Fruit fly (Drosophila melanogaster) whole organism, embryonic: ENCODE data around the gene Doc2.

Source experiments
- Abd-B ChIP-seq: fragments of 200-800 bp; sonication (Bioruptor generic); optimal IDR thresholded peaks from 2 replicates; lab custom pipeline; 2018; ENCODE audit warnings: missing biosample characterization, mild to moderate bottlenecking, missing genetic modification characterization, moderate library complexity
- Atf3 ChIP-seq: fragments of 200-800 bp; sonication (Bioruptor generic); optimal IDR thresholded peaks from 3 replicates; lab custom pipeline; 2016; ENCODE audit warnings: missing biosample characterization, missing genetic modification characterization
- Awh ChIP-seq: fragments of 200-800 bp; sonication (Bioruptor generic); IDR thresholded peaks from 2 replicates; pipeline ENCODE4, ENCODE4 v1.3.6; 2022; ENCODE audit warnings: missing biosample characterization, missing genetic modification characterization
- CG10979 ChIP-seq: fragments of 200-800 bp; sonication (Bioruptor generic); optimal IDR thresholded peaks from 2 replicates; lab custom pipeline; 2018; ENCODE audit warnings: missing biosample characterization, mild to moderate bottlenecking, missing genetic modification characterization, moderate library complexity
- CG13424 ChIP-seq: fragments of 200-800 bp; sonication (Bioruptor generic); optimal IDR thresholded peaks from 2 replicates; lab custom pipeline; 2019; ENCODE audit warnings: missing biosample characterization, mild to moderate bottlenecking, missing genetic modification characterization, moderate library complexity
- CG13624 ChIP-seq: fragments of 200-800 bp; sonication (Bioruptor generic); optimal IDR thresholded peaks from 2 replicates; lab custom pipeline; 2016; ENCODE audit warnings: missing biosample characterization, missing genetic modification characterization
- CG14441 ChIP-seq: fragments of 200-800 bp; sonication (Bioruptor generic); IDR thresholded peaks from 2 replicates; pipeline ENCODE4 v1.3.6; 2022; ENCODE audit warnings: missing biosample characterization, missing genetic modification characterization
- CG14667 ChIP-seq: fragments of 200-800 bp; sonication (Bioruptor generic); IDR thresholded peaks from 2 replicates; pipeline ENCODE4 v1.3.6; 2022; ENCODE audit warnings: missing biosample characterization, missing genetic modification characterization
- CG14965 ChIP-seq: fragments of 200-800 bp; sonication (Bioruptor generic); optimal IDR thresholded peaks from 2 replicates; lab custom pipeline; 2016; ENCODE audit warnings: missing biosample characterization, missing genetic modification characterization, borderline replicate concordance
- CG15601 ChIP-seq: fragments of 200-800 bp; sonication (Bioruptor generic); optimal IDR thresholded peaks from 3 replicates; lab custom pipeline; 2019; ENCODE audit warnings: missing biosample characterization, mild to moderate bottlenecking, missing genetic modification characterization, moderate library complexity
- CG17359 ChIP-seq: fragments of 200-800 bp; sonication (Bioruptor generic); optimal IDR thresholded peaks from 3 replicates; lab custom pipeline; 2018; ENCODE audit warnings: missing biosample characterization, mild to moderate bottlenecking, missing genetic modification characterization, moderate library complexity
- CG17568 ChIP-seq: fragments of 200-800 bp; sonication (Bioruptor generic); optimal IDR thresholded peaks from 2 replicates; lab custom pipeline; 2018; ENCODE audit warnings: missing biosample characterization, mild to moderate bottlenecking, missing genetic modification characterization, moderate library complexity
- CG18619 ChIP-seq: fragments of 200-800 bp; sonication (Bioruptor generic); optimal IDR thresholded peaks from 3 replicates; lab custom pipeline; 2017; ENCODE audit warnings: missing biosample characterization, mild to moderate bottlenecking, missing genetic modification characterization
- CG2889 ChIP-seq: fragments of 200-800 bp; sonication (Bioruptor generic); IDR thresholded peaks from 3 replicates; pipeline ENCODE4 v1.3.6; 2022; ENCODE audit warnings: missing biosample characterization, missing genetic modification characterization
- CG32772 ChIP-seq: fragments of 200-800 bp; sonication (Bioruptor generic); IDR thresholded peaks from 2 replicates; pipeline ENCODE4 v1.3.6; 2022; ENCODE audit warnings: missing biosample characterization, missing genetic modification characterization
- CG3726 ChIP-seq: fragments of 200-800 bp; sonication (Bioruptor generic); IDR thresholded peaks from 3 replicates; pipeline ENCODE4, ENCODE4 v1.3.6; 2022; ENCODE audit warnings: missing biosample characterization, missing genetic modification characterization
- CG3847 ChIP-seq: fragments of 200-800 bp; sonication (Bioruptor generic); IDR thresholded peaks from 2 replicates; pipeline ENCODE4 v1.3.6; 2022; ENCODE audit warnings: missing biosample characterization, missing genetic modification characterization
- CG6254 ChIP-seq: fragments of 200-800 bp; sonication (Bioruptor generic); optimal IDR thresholded peaks from 3 replicates; lab custom pipeline; 2017; ENCODE audit warnings: mild to moderate bottlenecking, missing biosample characterization, missing genetic modification reagents, missing genetic modification characterization
- CG6654 ChIP-seq: fragments of 200-800 bp; sonication (Bioruptor generic); optimal IDR thresholded peaks from 2 replicates; lab custom pipeline; 2017; ENCODE audit warnings: missing biosample characterization, mild to moderate bottlenecking, missing genetic modification characterization
- CG6765 ChIP-seq: fragments of 200-800 bp; sonication (Bioruptor generic); optimal IDR thresholded peaks from 3 replicates; lab custom pipeline; 2017; ENCODE audit warnings: missing biosample characterization, mild to moderate bottlenecking, missing genetic modification characterization
- CG6813 ChIP-seq: fragments of 200-800 bp; sonication (Bioruptor generic); optimal IDR thresholded peaks from 2 replicates; lab custom pipeline; 2017; ENCODE audit warnings: missing biosample characterization, missing genetic modification characterization, mild to moderate bottlenecking, moderate library complexity, missing genetic modification reagents
- Dll ChIP-seq: fragments of 200-800 bp; sonication (Bioruptor generic); IDR thresholded peaks from 4 replicates; pipeline ENCODE4 v1.3.6; 2022; ENCODE audit warnings: missing biosample characterization, missing genetic modification characterization; ENCODE audit not compliant: partially characterized antibody
- Dref ChIP-seq: fragments of 200-800 bp; sonication (Bioruptor generic); IDR thresholded peaks from 2 replicates; pipeline ENCODE4 v1.3.6; 2022; ENCODE audit warnings: missing biosample characterization, missing genetic modification characterization
- Ets97D ChIP-seq: fragments of 200-800 bp; sonication (Bioruptor generic); optimal IDR thresholded peaks from 3 replicates; lab custom pipeline; 2016; ENCODE audit warnings: missing biosample characterization, missing genetic modification characterization
- H2.0 ChIP-seq: fragments of 200-800 bp; sonication (Bioruptor generic); IDR thresholded peaks from 2 replicates; pipeline ENCODE4 v1.3.6; 2022; ENCODE audit warnings: missing biosample characterization, missing genetic modification characterization
- Hmr ChIP-seq: fragments of 200-800 bp; sonication (Bioruptor generic); optimal IDR thresholded peaks from 3 replicates; lab custom pipeline; 2017; ENCODE audit warnings: mild to moderate bottlenecking, missing biosample characterization, missing genetic modification reagents, missing genetic modification characterization
- MESR4 ChIP-seq: fragments of 200-800 bp; sonication (Bioruptor generic); optimal IDR thresholded peaks from 2 replicates; lab custom pipeline; 2018; ENCODE audit warnings: missing biosample characterization, mild to moderate bottlenecking, missing genetic modification characterization, moderate library complexity
- Taf1 ChIP-seq: fragments of 200-800 bp; sonication (Bioruptor generic); IDR thresholded peaks from 2 replicates; pipeline ENCODE4 v1.3.6; 2022; ENCODE audit warnings: missing biosample characterization, missing genetic modification characterization
- Vsx1 ChIP-seq: fragments of 200-800 bp; sonication (Bioruptor generic); optimal IDR thresholded peaks from 2 replicates; lab custom pipeline; 2017; ENCODE audit warnings: missing biosample characterization, mild to moderate bottlenecking, missing genetic modification characterization, missing genetic modification reagents
- al ChIP-seq: fragments of 200-800 bp; sonication (Bioruptor generic); IDR thresholded peaks from 2 replicates; pipeline ENCODE4 v1.3.6; 2022; ENCODE audit warnings: missing biosample characterization, missing genetic modification characterization
- ato ChIP-seq: fragments of 200-800 bp; sonication (Bioruptor generic); IDR thresholded peaks from 2 replicates; pipeline ENCODE4 v1.3.6; 2022; ENCODE audit warnings: missing biosample characterization, missing genetic modification characterization; ENCODE audit not compliant: partially characterized antibody
- cad ChIP-seq: fragments of >200 bp; optimal IDR thresholded peaks from 2 replicates; lab custom pipeline; 2017; ENCODE audit warnings: missing biosample characterization, missing genetic modification characterization
- cato ChIP-seq: fragments of 200-800 bp; sonication (Bioruptor generic); optimal IDR thresholded peaks from 2 replicates; lab custom pipeline; 2016; ENCODE audit warnings: missing biosample characterization, missing genetic modification characterization, borderline replicate concordance
- corto ChIP-seq: fragments of 200-800 bp; sonication (Bioruptor generic); optimal IDR thresholded peaks from 2 replicates; lab custom pipeline; 2016; ENCODE audit warnings: missing biosample characterization, mild to moderate bottlenecking, missing genetic modification characterization, moderate library complexity
- crol ChIP-seq: fragments of 200-800 bp; sonication (Bioruptor generic); IDR thresholded peaks from 2 replicates; pipeline ENCODE4 v1.3.6; 2022; ENCODE audit warnings: missing biosample characterization, missing genetic modification characterization
- dati ChIP-seq: fragments of 200-800 bp; sonication (Bioruptor generic); IDR thresholded peaks from 2 replicates; pipeline ENCODE4 v1.3.6; 2022; ENCODE audit warnings: missing biosample characterization, missing genetic modification characterization
- esg ChIP-seq: fragments of 200-800 bp; sonication (Bioruptor generic); conservative IDR thresholded peaks from 2 replicates; pipeline ENCODE4 v1.3.6; 2022; ENCODE audit warnings: missing biosample characterization, missing genetic modification characterization
- fd102C ChIP-seq: fragments of 200-800 bp; sonication (Bioruptor generic); optimal IDR thresholded peaks from 2 replicates; lab custom pipeline; 2018; ENCODE audit warnings: missing biosample characterization, mild to moderate bottlenecking, missing genetic modification characterization, moderate library complexity
- fru ChIP-seq: fragments of >200 bp; optimal IDR thresholded peaks from 2 replicates; lab custom pipeline; 2017
- ham ChIP-seq: fragments of 200-800 bp; sonication (Bioruptor generic); IDR thresholded peaks from 2 replicates; pipeline ENCODE4 v1.3.6; 2022; ENCODE audit warnings: missing biosample characterization, missing genetic modification characterization
- jing ChIP-seq: fragments of 200-800 bp; sonication (Bioruptor generic); optimal IDR thresholded peaks from 2 replicates; lab custom pipeline; 2018; ENCODE audit warnings: missing biosample characterization, mild to moderate bottlenecking, missing genetic modification characterization
- nerfin-1 ChIP-seq: fragments of 200-800 bp; sonication (Bioruptor generic); optimal IDR thresholded peaks from 3 replicates; lab custom pipeline; 2019; ENCODE audit warnings: missing biosample characterization, mild to moderate bottlenecking, missing genetic modification characterization, moderate library complexity
- nmo ChIP-seq: fragments of 200-800 bp; sonication (Bioruptor generic); optimal IDR thresholded peaks from 2 replicates; lab custom pipeline; 2018; ENCODE audit warnings: missing biosample characterization, mild to moderate bottlenecking, missing genetic modification characterization, moderate library complexity
- pan ChIP-seq, 4 experiments: fragments of >200 bp in 3 of 4; fragments of 200-800 bp in 1 of 4; sonication (Bioruptor generic) in 1 of 4; optimal IDR thresholded peaks in 3 of 4; IDR thresholded peaks in 1 of 4; 2 replicates each; pipeline versions ENCODE4 v1.3.6 to Lab custom; 2017 to 2022; ENCODE audit warnings: missing biosample characterization in 2 of 4, missing genetic modification characterization in 2 of 4, mixed read lengths in 1 of 4
- pb ChIP-seq: fragments of 200-800 bp; sonication (Bioruptor generic); optimal IDR thresholded peaks from 3 replicates; lab custom pipeline; 2016; ENCODE audit warnings: missing biosample characterization, missing genetic modification characterization
- sc ChIP-seq, 3 experiments: fragments of >200 bp in 2 of 3; fragments of 200-800 bp in 1 of 3; sonication (Bioruptor generic) in 1 of 3; optimal IDR thresholded peaks; 2 replicates in 2 of 3; 3 replicates in 1 of 3; lab custom pipeline; 2017; ENCODE audit warnings: mild to moderate bottlenecking in 1 of 3, missing biosample characterization in 1 of 3, missing genetic modification characterization in 1 of 3, missing genetic modification reagents in 1 of 3
- seq ChIP-seq: fragments of 200-800 bp; sonication (Bioruptor generic); IDR thresholded peaks from 2 replicates; pipeline ENCODE4 v1.3.6; 2022; ENCODE audit warnings: missing biosample characterization, missing genetic modification characterization
- stwl ChIP-seq: fragments of 200-800 bp; sonication (Bioruptor generic); optimal IDR thresholded peaks from 3 replicates; lab custom pipeline; 2018; ENCODE audit warnings: missing biosample characterization, mild to moderate bottlenecking, missing genetic modification characterization, moderate library complexity
- vfl ChIP-seq: fragments of 200-800 bp; sonication (Bioruptor generic); optimal IDR thresholded peaks from 2 replicates; lab custom pipeline; 2016; ENCODE audit warnings: missing biosample characterization, missing genetic modification characterization

Doc2 gene

dm6 chr3L:8985848-8986320, 33.2 kb downstream of the Doc2 start, which contains the start of gene Galk (continued):
- TF ChIP-seq crol (GFP tag; lab: Robert Waterston, UW) = no peak
- no peak for TF ChIP-seq MESR4 (GFP tag; lab: Kevin White, UChicago)
- TF ChIP-seq CG17359 (tag; lab: Kevin White, UChicago) = peak; percentile 55
- peak; percentile 50 for TF ChIP-seq CG14667 (GFP tag; lab: Robert Waterston, UW)
- no peak for TF ChIP-seq CG18619 (GFP tag; lab: Kevin White, UChicago)
- no peak for TF ChIP-seq pan (optimal IDR thresholded peaks at IDR 0.05; lab: Kevin White, UChicago)
- peak in 1 of 2 experiments; percentile 81 for TF ChIP-seq pan (GFP tag; optimal IDR thresholded peaks at IDR 0.05 in 1 of 2, IDR thresholded peaks at IDR 0.05 in 1 of 2)
- peak; percentile 77 for TF ChIP-seq CG6813 (GFP tag; lab: Kevin White, UChicago)
- TF ChIP-seq Awh (GFP tag; lab: Robert Waterston, UW) = no peak
- TF ChIP-seq Abd-B = no peak
- no peak for TF ChIP-seq ato (GFP tag; lab: Robert Waterston, UW)
- peak; percentile 36 for TF ChIP-seq CG6254 (GFP tag; lab: Kevin White, UChicago)
- no peak for TF ChIP-seq fd102C (GFP tag; lab: Kevin White, UChicago)
- TF ChIP-seq CG13424 (tag; lab: Kevin White, UChicago) = peak; percentile 53
- peak; percentile 46 for TF ChIP-seq Hmr (GFP tag; lab: Kevin White, UChicago)
- peak; percentile 16 for TF ChIP-seq vfl (GFP tag; lab: Kevin White, UChicago)
- no peak for TF ChIP-seq esg (GFP tag; lab: Robert Waterston, UW)
- TF ChIP-seq fru = no peak
- peak; percentile 5 for TF ChIP-seq Atf3 (GFP tag; lab: Kevin White, UChicago)
- peak; percentile 25 for TF ChIP-seq CG13624 (GFP tag; lab: Kevin White, UChicago)
- TF ChIP-seq CG14965 = no peak
- peak; percentile 67 for TF ChIP-seq CG17568 (GFP tag; lab: Kevin White, UChicago)
- no peak for TF ChIP-seq cato (GFP tag; lab: Kevin White, UChicago)
- TF ChIP-seq CG6654 (GFP tag; lab: Kevin White, UChicago) = no peak
- TF ChIP-seq CG10979 (tag; lab: Kevin White, UChicago) = no peak
- TF ChIP-seq stwl (tag; lab: Kevin White, UChicago) = no peak
- peak; percentile 79 for TF ChIP-seq Taf1 (GFP tag; lab: Robert Waterston, UW)
- no peak for TF ChIP-seq Vsx1 (GFP tag; lab: Kevin White, UChicago)
- TF ChIP-seq CG6765 (GFP tag; lab: Kevin White, UChicago) = peak; percentile 68
- TF ChIP-seq seq (GFP tag; lab: Robert Waterston, UW) = 0 out of 2 replicates have a peak, but pooled peaks have one; percentile 10
- TF ChIP-seq CG15601 = peak; percentile 82
- 0 out of 2 replicates have a peak, but pooled peaks have one; percentile 30 for TF ChIP-seq dati (GFP tag; lab: Robert Waterston, UW)
- peak; percentile 63; the same call in 1 of the 2 replicates for TF ChIP-seq CG3847 (GFP tag; lab: Robert Waterston, UW)
- TF ChIP-seq sc (optimal IDR thresholded peaks at IDR 0.05; lab: Kevin White, UChicago) = no peak
- peak; percentile 2 for TF ChIP-seq sc (GFP tag; optimal IDR thresholded peaks at IDR 0.05; lab: Kevin White, UChicago)
- no peak for TF ChIP-seq nmo
- peak; percentile 11 for TF ChIP-seq Ets97D (GFP tag; lab: Kevin White, UChicago)
- TF ChIP-seq corto = no peak
- peak; percentile 70 for TF ChIP-seq al (GFP tag; lab: Robert Waterston, UW)
- no peak for TF ChIP-seq pb (GFP tag; lab: Kevin White, UChicago)
- peak; percentile 50 for TF ChIP-seq CG32772 (GFP tag; lab: Robert Waterston, UW)
- peak; percentile 63 for TF ChIP-seq nerfin-1 (tag; lab: Kevin White, UChicago)
- no peak for TF ChIP-seq cad (GFP tag; lab: Kevin White, UChicago)
- no peak for TF ChIP-seq Dref (GFP tag; lab: Robert Waterston, UW)
- TF ChIP-seq jing (GFP tag; lab: Kevin White, UChicago) = no peak
- no peak for TF ChIP-seq Dll (GFP tag; lab: Robert Waterston, UW)
- peak; percentile 82 for TF ChIP-seq CG14441 (GFP tag; lab: Robert Waterston, UW)
- peak; percentile 63 for TF ChIP-seq H2.0 (GFP tag; lab: Robert Waterston, UW)
- TF ChIP-seq ham (GFP tag; lab: Robert Waterston, UW) = no peak
- TF ChIP-seq CG2889 = peak; percentile 70; the same call in 1 of the 3 replicates
- no peak for TF ChIP-seq CG3726 (GFP tag; lab: Robert Waterston, UW)
